Fruit fly (Drosophila melanogaster) whole organism, embryonic: ENCODE measurements around the gene Pvf3.

Experiments used
- CG10267 ChIP-seq: fragments of 200-800 bp; sonication (Bioruptor generic); optimal IDR thresholded peaks from 2 replicates; lab custom pipeline; 2018; ENCODE audit warnings: missing biosample characterization, mild to moderate bottlenecking, missing genetic modification characterization, moderate library complexity
- CG7556 ChIP-seq: fragments of 200-800 bp; sonication (Bioruptor generic); optimal IDR thresholded peaks from 2 replicates; lab custom pipeline; 2017; ENCODE audit warnings: missing biosample characterization, mild to moderate bottlenecking, missing genetic modification characterization
- Dfd ChIP-seq, 2 experiments: fragments of >200 bp; optimal IDR thresholded peaks; 2 replicates each; lab custom pipeline; 2017; ENCODE audit warnings: missing biosample characterization in 2 of 2, missing genetic modification characterization in 2 of 2
- fru ChIP-seq: fragments of >200 bp; optimal IDR thresholded peaks from 2 replicates; lab custom pipeline; 2017
- gcm2 ChIP-seq: fragments of 200-800 bp; sonication (Bioruptor generic); optimal IDR thresholded peaks from 2 replicates; lab custom pipeline; 2016; ENCODE audit warnings: missing biosample characterization, missing genetic modification characterization
- lmd ChIP-seq: fragments of 200-800 bp; sonication (Bioruptor generic); IDR thresholded peaks from 2 replicates; pipeline ENCODE4 v1.3.6; 2022; ENCODE audit warnings: missing biosample characterization, missing genetic modification characterization
- lola ChIP-seq, 3 experiments: fragments of >200 bp in 2 of 3; fragments of 200-800 bp in 1 of 3; sonication (Bioruptor generic) in 1 of 3; optimal IDR thresholded peaks; 2 replicates each; lab custom pipeline; 2017 to 2019; ENCODE audit warnings: missing biosample characterization in 3 of 3, missing genetic modification characterization in 3 of 3, mild to moderate bottlenecking in 1 of 3, moderate library complexity in 1 of 3
- nmo ChIP-seq: fragments of 200-800 bp; sonication (Bioruptor generic); optimal IDR thresholded peaks from 2 replicates; lab custom pipeline; 2018; ENCODE audit warnings: missing biosample characterization, mild to moderate bottlenecking, missing genetic modification characterization, moderate library complexity
- pita ChIP-seq: fragments of 200-800 bp; sonication (Bioruptor generic); optimal IDR thresholded peaks from 2 replicates; lab custom pipeline; 2017; ENCODE audit warnings: missing biosample characterization, mild to moderate bottlenecking, missing genetic modification characterization
- pros ChIP-seq: fragments of 200-800 bp; sonication (Bioruptor generic); optimal IDR thresholded peaks from 3 replicates; lab custom pipeline; 2019; ENCODE audit warnings: missing biosample characterization, mild to moderate bottlenecking, missing genetic modification characterization, moderate library complexity
- wor ChIP-seq: fragments of 200-800 bp; sonication (Bioruptor generic); IDR thresholded peaks from 2 replicates; pipeline ENCODE4 v1.3.6; 2022; ENCODE audit warnings: missing biosample characterization, missing genetic modification characterization

dm6 chr2L:7084410-7084809 lies 73.1 kb downstream of the Pvf3 start, which contains the start of gene Pvf2:
- TF ChIP-seq lmd (GFP tag; lab: Robert Waterston, UW) = no peak
- no peak for TF ChIP-seq CG7556 (GFP tag; lab: Kevin White, UChicago)
- TF ChIP-seq nmo (GFP tag; lab: Kevin White, UChicago) = no peak
- no peak for TF ChIP-seq Dfd (GFP tag; optimal IDR thresholded peaks at IDR 0.05; lab: Kevin White, UChicago)
- TF ChIP-seq CG10267 (tag; lab: Kevin White, UChicago) = no peak
- TF ChIP-seq pros (GFP tag; lab: Kevin White, UChicago) = no peak
- TF ChIP-seq fru (lab: Kevin White, UChicago) = no peak
- no peak for TF ChIP-seq gcm2 (GFP tag; lab: Kevin White, UChicago)
- TF ChIP-seq lola (GFP tag; optimal IDR thresholded peaks at IDR 0.05; lab: Kevin White, UChicago) = no peak
- no peak for TF ChIP-seq pita
- no peak for TF ChIP-seq wor
